Worm (Caenorhabditis elegans): ENCODE measurements around the gene trx-2.

DNA sequence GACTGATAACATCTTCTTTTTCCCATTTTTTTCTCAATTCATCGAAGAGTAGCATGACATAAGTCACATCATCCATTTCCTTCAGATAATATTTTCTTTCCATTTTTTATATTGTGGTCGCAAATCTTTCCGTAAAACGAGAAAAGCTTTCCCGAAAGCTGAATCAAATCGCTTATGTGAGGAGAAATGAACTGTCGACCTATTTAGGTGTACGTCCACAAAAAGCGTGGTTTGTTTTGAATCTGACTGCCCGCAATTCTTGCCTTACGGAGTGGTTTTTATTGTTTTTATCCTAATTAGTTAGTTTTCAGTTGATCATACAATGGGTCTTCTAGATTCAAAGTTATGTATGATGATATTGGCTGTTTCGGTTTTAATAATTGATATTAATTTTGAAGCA lies 43.8 kb downstream of the trx-2 start, which contains the start of gene ttll-15:
- TF ChIP-seq flt-1 (GFP tag; IDR thresholded peaks at IDR 0.05), result no peak
- no peak for TF ChIP-seq cog-1 (tag; optimal IDR thresholded peaks at IDR 0.05)
- TF ChIP-seq T22C8.4 (GFP tag; IDR thresholded peaks at IDR 0.05), result no peak
- no peak for TF ChIP-seq ztf-29 (GFP tag; IDR thresholded peaks at IDR 0.05)
- no peak for TF ChIP-seq klf-2 (GFP tag; conservative IDR thresholded peaks at IDR 0.05)
- no peak for TF ChIP-seq tab-1 (GFP tag; IDR thresholded peaks at IDR 0.05)
- TF ChIP-seq med-1 (GFP tag; optimal IDR thresholded peaks at IDR 0.05; ENCODE audit: insufficient read depth), result no peak
- no peak for TF ChIP-seq ztf-23 (GFP tag; IDR thresholded peaks at IDR 0.05)
- TF ChIP-seq ref-1 (GFP tag; conservative IDR thresholded peaks at IDR 0.05), result no peak
